Fruit fly (Drosophila melanogaster) whole organism, embryonic: Measurements from ENCODE around the gene zfh2.

Source experiments
- Abd-B ChIP-seq: fragments of 200-800 bp; sonication (Bioruptor generic); optimal IDR thresholded peaks from 2 replicates; lab custom pipeline; 2018; ENCODE audit warnings: missing biosample characterization, mild to moderate bottlenecking, missing genetic modification characterization, moderate library complexity
- Asciz ChIP-seq: fragments of 200-800 bp; sonication (Bioruptor generic); optimal IDR thresholded peaks from 2 replicates; lab custom pipeline; 2017; ENCODE audit warnings: missing biosample characterization, mild to moderate bottlenecking, missing genetic modification characterization, missing genetic modification reagents
- Atf6 ChIP-seq: fragments of 200-800 bp; sonication (Bioruptor generic); IDR thresholded peaks from 2 replicates; pipeline ENCODE4 v1.3.6; 2022; ENCODE audit warnings: missing biosample characterization, missing genetic modification characterization
- Bdp1 ChIP-seq: fragments of 200-800 bp; sonication (Bioruptor generic); optimal IDR thresholded peaks from 3 replicates; lab custom pipeline; 2016; ENCODE audit warnings: missing biosample characterization, missing genetic modification characterization
- CG10565 ChIP-seq: fragments of 200-800 bp; sonication (Bioruptor generic); optimal IDR thresholded peaks from 3 replicates; lab custom pipeline; 2016; ENCODE audit warnings: missing biosample characterization, mild to moderate bottlenecking, missing genetic modification characterization
- CG10654 ChIP-seq: fragments of 200-800 bp; sonication (Bioruptor generic); optimal IDR thresholded peaks from 2 replicates; lab custom pipeline; 2016; ENCODE audit warnings: missing biosample characterization, missing genetic modification characterization
- CG13775 ChIP-seq: fragments of 200-800 bp; sonication (Bioruptor generic); optimal IDR thresholded peaks from 3 replicates; lab custom pipeline; 2017; ENCODE audit warnings: missing biosample characterization, mild to moderate bottlenecking, missing genetic modification characterization
- CG14667 ChIP-seq: fragments of 200-800 bp; sonication (Bioruptor generic); IDR thresholded peaks from 2 replicates; pipeline ENCODE4 v1.3.6; 2022; ENCODE audit warnings: missing biosample characterization, missing genetic modification characterization
- CG15011 ChIP-seq: fragments of 200-800 bp; sonication (Bioruptor generic); optimal IDR thresholded peaks from 3 replicates; lab custom pipeline; 2018; ENCODE audit warnings: missing biosample characterization, mild to moderate bottlenecking, missing genetic modification characterization
- CG16815 ChIP-seq: fragments of 200-800 bp; sonication (Bioruptor generic); optimal IDR thresholded peaks from 3 replicates; lab custom pipeline; 2017; ENCODE audit warnings: missing biosample characterization, mild to moderate bottlenecking, missing genetic modification characterization
- CG2116 ChIP-seq: fragments of 200-800 bp; sonication (Bioruptor generic); optimal IDR thresholded peaks from 3 replicates; lab custom pipeline; 2018; ENCODE audit warnings: missing biosample characterization, mild to moderate bottlenecking, missing genetic modification characterization
- CG2199 ChIP-seq: fragments of 200-800 bp; sonication (Bioruptor generic); IDR thresholded peaks from 3 replicates; pipeline ENCODE4 v1.3.6; 2022; ENCODE audit warnings: missing biosample characterization, missing genetic modification characterization
- CG3281 ChIP-seq: fragments of 200-800 bp; sonication (Bioruptor generic); optimal IDR thresholded peaks from 3 replicates; lab custom pipeline; 2017; ENCODE audit warnings: missing biosample characterization, mild to moderate bottlenecking, missing genetic modification characterization
- CG3847 ChIP-seq: fragments of 200-800 bp; sonication (Bioruptor generic); IDR thresholded peaks from 2 replicates; pipeline ENCODE4 v1.3.6; 2022; ENCODE audit warnings: missing biosample characterization, missing genetic modification characterization
- CG4730 ChIP-seq: fragments of 200-800 bp; sonication (Bioruptor generic); IDR thresholded peaks from 2 replicates; pipeline ENCODE4 v1.3.6; 2022; ENCODE audit warnings: missing biosample characterization, missing genetic modification characterization
- CG6272 ChIP-seq: fragments of 200-800 bp; sonication (Bioruptor generic); IDR thresholded peaks from 2 replicates; pipeline ENCODE4 v1.3.6; 2022; ENCODE audit warnings: missing biosample characterization, missing genetic modification characterization
- CG7745 ChIP-seq: fragments of 200-800 bp; sonication (Bioruptor generic); optimal IDR thresholded peaks from 2 replicates; lab custom pipeline; 2018; ENCODE audit warnings: missing biosample characterization, mild to moderate bottlenecking, missing genetic modification characterization, moderate library complexity
- CG9609 ChIP-seq: fragments of 200-800 bp; sonication (Bioruptor generic); optimal IDR thresholded peaks from 3 replicates; lab custom pipeline; 2016; ENCODE audit warnings: missing biosample characterization, missing genetic modification characterization
- Dbx ChIP-seq: fragments of 200-800 bp; sonication (Bioruptor generic); IDR thresholded peaks from 3 replicates; pipeline ENCODE4 v1.3.6; 2022; ENCODE audit warnings: missing biosample characterization, missing genetic modification characterization
- Eip74EF ChIP-seq, 2 experiments: fragments of 200-800 bp in 1 of 2; fragments of >200 bp in 1 of 2; sonication (Bioruptor generic) in 1 of 2; optimal IDR thresholded peaks; 2 replicates each; lab custom pipeline; 2017 to 2019; ENCODE audit warnings: missing biosample characterization in 2 of 2, missing genetic modification characterization in 2 of 2, mild to moderate bottlenecking in 1 of 2, moderate library complexity in 1 of 2
- Elba2 ChIP-seq: fragments of 200-800 bp; sonication (Bioruptor generic); optimal IDR thresholded peaks from 3 replicates; lab custom pipeline; 2016; ENCODE audit warnings: missing biosample characterization, missing genetic modification characterization
- GATAe ChIP-seq: fragments of 200-800 bp; sonication (Bioruptor generic); conservative IDR thresholded peaks from 2 replicates; pipeline ENCODE4 v1.3.6; 2022; ENCODE audit warnings: missing biosample characterization, missing genetic modification characterization
- Optix ChIP-seq: fragments of 200-800 bp; sonication (Bioruptor generic); IDR thresholded peaks from 3 replicates; pipeline ENCODE4 v1.3.6; 2022; ENCODE audit warnings: missing biosample characterization, missing genetic modification characterization
- Ravus ChIP-seq: fragments of 200-800 bp; sonication (Bioruptor generic); IDR thresholded peaks from 2 replicates; pipeline ENCODE4 v1.3.6; 2022; ENCODE audit warnings: missing biosample characterization, missing genetic modification characterization
- ac ChIP-seq: fragments of 200-800 bp; sonication (Bioruptor generic); optimal IDR thresholded peaks from 3 replicates; lab custom pipeline; 2017; ENCODE audit warnings: missing biosample characterization, mild to moderate bottlenecking, missing genetic modification characterization
- cas ChIP-seq: fragments of 200-800 bp; sonication (Bioruptor generic); IDR thresholded peaks from 2 replicates; pipeline ENCODE4 v1.3.6; 2022; ENCODE audit warnings: missing biosample characterization, missing genetic modification characterization
- crol ChIP-seq: fragments of 200-800 bp; sonication (Bioruptor generic); IDR thresholded peaks from 2 replicates; pipeline ENCODE4 v1.3.6; 2022; ENCODE audit warnings: missing biosample characterization, missing genetic modification characterization
- cwo ChIP-seq: fragments of 200-800 bp; sonication (Bioruptor generic); optimal IDR thresholded peaks from 3 replicates; lab custom pipeline; 2017; ENCODE audit warnings: missing biosample characterization, missing genetic modification characterization, mild to moderate bottlenecking, moderate library complexity, missing genetic modification reagents
- emc ChIP-seq: fragments of 200-800 bp; sonication (Bioruptor generic); optimal IDR thresholded peaks from 2 replicates; lab custom pipeline; 2016; ENCODE audit warnings: missing biosample characterization, missing genetic modification characterization
- ems ChIP-seq: fragments of 200-800 bp; sonication (Bioruptor generic); optimal IDR thresholded peaks from 3 replicates; lab custom pipeline; 2016; ENCODE audit warnings: missing biosample characterization, missing genetic modification characterization
- gro ChIP-seq: fragments of 200-800 bp; sonication (Bioruptor generic); optimal IDR thresholded peaks from 2 replicates; lab custom pipeline; 2016; ENCODE audit warnings: missing biosample characterization, missing genetic modification characterization
- gsb ChIP-seq: fragments of 200-800 bp; sonication (Bioruptor generic); IDR thresholded peaks from 2 replicates; pipeline ENCODE4 v1.3.6; 2022; ENCODE audit warnings: missing biosample characterization, missing genetic modification characterization
- her ChIP-seq: fragments of 200-800 bp; sonication (Bioruptor generic); optimal IDR thresholded peaks from 2 replicates; lab custom pipeline; 2016; ENCODE audit warnings: missing biosample characterization, missing genetic modification characterization
- klu ChIP-seq: fragments of 200-800 bp; sonication (Bioruptor generic); IDR thresholded peaks from 2 replicates; pipeline ENCODE4 v1.3.6; 2022; ENCODE audit warnings: missing biosample characterization, missing genetic modification characterization
- kni ChIP-seq: fragments of 200-800 bp; sonication (Bioruptor generic); optimal IDR thresholded peaks from 3 replicates; lab custom pipeline; 2017; ENCODE audit warnings: mild to moderate bottlenecking, missing biosample characterization, missing genetic modification reagents, missing genetic modification characterization
- lmd ChIP-seq: fragments of 200-800 bp; sonication (Bioruptor generic); IDR thresholded peaks from 2 replicates; pipeline ENCODE4 v1.3.6; 2022; ENCODE audit warnings: missing biosample characterization, missing genetic modification characterization
- lov ChIP-seq, 2 experiments: fragments of 200-800 bp in 1 of 2; fragments of >200 bp in 1 of 2; sonication (Bioruptor generic) in 1 of 2; IDR thresholded peaks in 1 of 2; optimal IDR thresholded peaks in 1 of 2; 2 replicates in 1 of 2; 3 replicates in 1 of 2; pipeline versions ENCODE4 v1.3.6 to Lab custom; 2017 to 2022; ENCODE audit warnings: missing biosample characterization in 1 of 2, missing genetic modification characterization in 1 of 2
- onecut ChIP-seq: fragments of 200-800 bp; sonication (Bioruptor generic); IDR thresholded peaks from 2 replicates; pipeline ENCODE4 v1.3.6; 2022; ENCODE audit warnings: missing biosample characterization, missing genetic modification characterization
- pan ChIP-seq, 4 experiments: fragments of >200 bp in 3 of 4; fragments of 200-800 bp in 1 of 4; sonication (Bioruptor generic) in 1 of 4; optimal IDR thresholded peaks in 3 of 4; IDR thresholded peaks in 1 of 4; 2 replicates each; pipeline versions ENCODE4 v1.3.6 to Lab custom; 2017 to 2022; ENCODE audit warnings: missing biosample characterization in 2 of 4, missing genetic modification characterization in 2 of 4, mixed read lengths in 1 of 4
- pros ChIP-seq: fragments of 200-800 bp; sonication (Bioruptor generic); optimal IDR thresholded peaks from 3 replicates; lab custom pipeline; 2019; ENCODE audit warnings: missing biosample characterization, mild to moderate bottlenecking, missing genetic modification characterization, moderate library complexity
- scrt ChIP-seq: fragments of 200-800 bp; sonication (Bioruptor generic); optimal IDR thresholded peaks from 2 replicates; lab custom pipeline; 2018; ENCODE audit warnings: missing biosample characterization, mild to moderate bottlenecking, missing genetic modification characterization, moderate library complexity
- seq ChIP-seq: fragments of 200-800 bp; sonication (Bioruptor generic); IDR thresholded peaks from 2 replicates; pipeline ENCODE4 v1.3.6; 2022; ENCODE audit warnings: missing biosample characterization, missing genetic modification characterization
- sim ChIP-seq: fragments of 200-800 bp; sonication (Bioruptor generic); IDR thresholded peaks from 2 replicates; pipeline ENCODE4 v1.3.6; 2022; ENCODE audit warnings: missing biosample characterization, missing genetic modification characterization
- trh ChIP-seq: fragments of 200-800 bp; sonication (Bioruptor generic); optimal IDR thresholded peaks from 2 replicates; lab custom pipeline; 2016; ENCODE audit warnings: missing biosample characterization, missing genetic modification characterization
- tx ChIP-seq: fragments of 200-800 bp; sonication (Bioruptor generic); optimal IDR thresholded peaks from 2 replicates; lab custom pipeline; 2016; ENCODE audit warnings: missing biosample characterization, missing genetic modification characterization
- unc-4 ChIP-seq: fragments of 200-800 bp; sonication (Bioruptor generic); IDR thresholded peaks from 2 replicates; pipeline ENCODE4 v1.3.6; 2022; ENCODE audit warnings: missing biosample characterization, missing genetic modification characterization; ENCODE audit not compliant: partially characterized antibody
- usp ChIP-seq: fragments of >200 bp; optimal IDR thresholded peaks from 2 replicates; lab custom pipeline; 2017; ENCODE audit warnings: missing biosample characterization, missing genetic modification characterization
- vnd ChIP-seq: fragments of 200-800 bp; sonication (Bioruptor generic); IDR thresholded peaks from 3 replicates; pipeline ENCODE4 v1.3.6; 2022; ENCODE audit warnings: missing biosample characterization, missing genetic modification characterization; ENCODE audit not compliant: partially characterized antibody

Gene zfh2

dm6 chr4:490760-491317 lies 10.8 kb upstream of the zfh2 start (continued):
- TF ChIP-seq Eip74EF (GFP tag; optimal IDR thresholded peaks at IDR 0.05; lab: Kevin White, UChicago) (no peak), lmd (no peak), emc (GFP tag; lab: Kevin White, UChicago) (no peak), CG7745 (tag; lab: Kevin White, UChicago) (peak; percentile 10), CG4730 (no peak), lov (optimal IDR thresholded peaks at IDR 0.05; lab: Kevin White, UChicago) (no peak), lov (GFP tag; IDR thresholded peaks at IDR 0.05; lab: Robert Waterston, UW) (no peak), sim (GFP tag; lab: Robert Waterston, UW) (no peak), unc-4 (no peak), pros (GFP tag; lab: Kevin White, UChicago) (peak; percentile 80), gro (no peak), Atf6 (GFP tag; lab: Robert Waterston, UW) (no peak), CG16815 (GFP tag; lab: Kevin White, UChicago) (no peak), cas (GFP tag; lab: Robert Waterston, UW) (no peak), CG3281 (GFP tag; lab: Kevin White, UChicago) (no peak)

dm6 chr4:492597-492996 lies 9.0 kb upstream of the zfh2 start:
- no peak for TF ChIP-seq Bdp1 (GFP tag; lab: Kevin White, UChicago)
- TF ChIP-seq Elba2 = peak; percentile 83
- no peak for TF ChIP-seq Abd-B
- TF ChIP-seq pan (optimal IDR thresholded peaks at IDR 0.05; lab: Kevin White, UChicago) = no peak
- TF ChIP-seq pan (GFP tag; optimal IDR thresholded peaks at IDR 0.05 in 1 of 2, IDR thresholded peaks at IDR 0.05 in 1 of 2) = no peak
- no peak for TF ChIP-seq vnd
- peak; percentile 57; the same call in 1 of the 3 replicates for TF ChIP-seq CG2199 (GFP tag; lab: Robert Waterston, UW)

DNA sequence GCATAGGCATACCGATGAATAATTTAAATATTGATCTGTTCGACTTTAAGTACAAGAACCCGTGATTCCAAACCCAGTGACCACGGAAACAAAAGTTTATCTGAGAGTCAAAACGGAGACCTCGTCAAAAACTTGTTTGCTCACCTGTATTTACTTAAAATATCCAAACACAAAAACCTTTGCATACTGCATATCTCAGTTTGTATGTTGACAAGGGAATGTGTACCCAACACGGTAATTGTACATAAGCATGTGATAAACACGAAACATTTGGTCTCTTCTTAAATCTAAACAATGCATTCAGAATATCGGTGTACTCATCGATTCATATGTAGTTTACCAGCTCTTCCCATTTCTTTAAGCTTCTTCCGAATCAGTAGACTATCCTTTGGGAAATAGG lies 3.9 kb upstream of the zfh2 start:
- TF ChIP-seq Optix (GFP tag; lab: Robert Waterston, UW) = no peak
- TF ChIP-seq CG2116 (GFP tag; lab: Kevin White, UChicago) = peak; percentile 82
- peak; percentile 93 for TF ChIP-seq seq (GFP tag; lab: Robert Waterston, UW)
- peak; percentile 73 for TF ChIP-seq CG13775 (GFP tag; lab: Kevin White, UChicago)
- TF ChIP-seq trh (GFP tag; lab: Kevin White, UChicago) = peak; percentile 92
- TF ChIP-seq GATAe (GFP tag; lab: Robert Waterston, UW) = no peak
- TF ChIP-seq CG9609 (GFP tag; lab: Kevin White, UChicago) = peak; percentile 72
- TF ChIP-seq CG10654 = peak; percentile 93
- peak; percentile 88 for TF ChIP-seq her (GFP tag; lab: Kevin White, UChicago)
- TF ChIP-seq kni (GFP tag; lab: Kevin White, UChicago) = peak; percentile 100
- peak; percentile 71 for TF ChIP-seq CG10565 (GFP tag; lab: Kevin White, UChicago)
- peak; percentile 73 for TF ChIP-seq cwo (GFP tag; lab: Kevin White, UChicago)
- TF ChIP-seq ac = peak; percentile 99
- peak; percentile 84 for TF ChIP-seq scrt
- TF ChIP-seq Asciz = peak; percentile 98
- TF ChIP-seq tx (GFP tag; lab: Kevin White, UChicago) = peak; percentile 87
- TF ChIP-seq klu (GFP tag; lab: Robert Waterston, UW) = no peak
- peak; percentile 91 for TF ChIP-seq onecut (GFP tag; lab: Robert Waterston, UW)
- TF ChIP-seq gro = peak; percentile 76
- TF ChIP-seq CG3847 (GFP tag; lab: Robert Waterston, UW) = no peak
- peak; percentile 94 for TF ChIP-seq CG15011
- no peak; the same call in 1 of the 2 replicates for TF ChIP-seq Ravus (GFP tag; lab: Robert Waterston, UW)
- TF ChIP-seq ems (GFP tag; lab: Kevin White, UChicago) = peak; percentile 75
- no peak for TF ChIP-seq crol (GFP tag; lab: Robert Waterston, UW)
- TF ChIP-seq CG14667 (GFP tag; lab: Robert Waterston, UW) = no peak
- no peak; the same call in 2 of the 3 replicates for TF ChIP-seq Dbx
- no peak for TF ChIP-seq CG6272 (GFP tag; lab: Robert Waterston, UW)
- no peak for TF ChIP-seq usp (GFP tag; lab: Kevin White, UChicago)
- peak; percentile 76 for TF ChIP-seq gsb (GFP tag; lab: Robert Waterston, UW)
